Worm (Caenorhabditis elegans): Measurements from ENCODE around the gene R10E11.6.

The R10E11.6 gene

ce11 chrIII:9825073-9825828, 42.4 kb downstream of the R10E11.6 start, which contains the start of gene ZK632.9:
TSS of gene ZK632.9 (minus strand) at chrIII:9825432.
- TF ChIP-seq med-1 (GFP tag; optimal IDR thresholded peaks at IDR 0.05; ENCODE audit: insufficient read depth), result no peak
- TF ChIP-seq ztf-29 (GFP tag; IDR thresholded peaks at IDR 0.05), result 0 out of 2 replicates have a peak, but pooled peaks have one; percentile 38
- TF ChIP-seq ztf-23 (GFP tag; IDR thresholded peaks at IDR 0.05), result no peak

- no peak for TF ChIP-seq flt-1 (GFP tag; IDR thresholded peaks at IDR 0.05)
- no peak for TF ChIP-seq cog-1 (tag; optimal IDR thresholded peaks at IDR 0.05)
- no peak for TF ChIP-seq ztf-29 (GFP tag; IDR thresholded peaks at IDR 0.05)
- TF ChIP-seq tab-1 (GFP tag; IDR thresholded peaks at IDR 0.05), result no peak
- no peak for TF ChIP-seq ztf-23 (GFP tag; IDR thresholded peaks at IDR 0.05)
- TF ChIP-seq T22C8.4 (GFP tag; IDR thresholded peaks at IDR 0.05), result no peak
- TF ChIP-seq med-1 (GFP tag; optimal IDR thresholded peaks at IDR 0.05; ENCODE audit: insufficient read depth), result no peak
- no peak for TF ChIP-seq klf-2 (GFP tag; conservative IDR thresholded peaks at IDR 0.05)
- no peak for TF ChIP-seq ref-1 (GFP tag; conservative IDR thresholded peaks at IDR 0.05)
These were observed 43.2 kb downstream of the R10E11.6 start for ce11 chrIII:9826005-9826404.

DNA sequence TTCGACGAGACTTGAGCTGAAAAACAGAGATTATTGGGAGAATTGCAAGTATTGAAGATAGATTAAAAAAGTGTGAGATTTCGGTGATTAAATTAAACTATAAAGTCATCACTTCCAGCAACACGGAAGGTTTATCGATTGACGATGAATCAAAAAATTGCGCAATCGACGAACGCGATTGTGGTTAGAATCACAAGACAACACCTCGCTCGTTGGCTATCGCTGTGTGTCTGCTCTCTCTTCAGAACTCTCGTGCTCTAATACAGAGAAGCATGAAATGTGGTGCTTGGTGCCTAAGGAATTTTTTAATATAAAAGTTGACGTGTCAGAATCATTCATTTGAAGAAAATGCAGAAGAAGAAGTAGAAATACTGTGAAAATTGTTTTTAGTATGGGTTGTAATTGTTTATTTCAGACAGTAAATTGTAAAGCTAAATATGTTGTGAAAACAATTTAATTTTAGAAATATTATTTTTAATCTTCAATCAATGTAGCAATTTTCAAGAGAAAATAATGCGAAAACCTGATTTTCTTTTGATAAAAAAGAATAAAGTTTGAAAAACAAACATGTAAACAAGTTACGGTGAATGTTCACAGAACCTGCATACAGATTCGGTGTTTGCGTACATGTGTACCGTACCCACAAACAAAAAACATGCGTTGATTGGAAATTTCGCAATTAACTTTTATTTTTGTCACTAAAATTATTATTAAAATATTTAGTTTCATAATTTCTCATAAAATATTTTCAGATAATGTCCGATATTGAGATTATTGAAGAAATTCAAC, 44.6 kb downstream of the R10E11.6 start, which contains the start of the genes ZK632.10 and ZK632.11:
TSS of gene ZK632.10 (minus strand) at position 560 of the 789 bp plus-strand sequence.
TSS of gene ZK632.11 (plus strand) at position 753 of the 789 bp plus-strand sequence.
- TF ChIP-seq cog-1 (tag; optimal IDR thresholded peaks at IDR 0.05) (peak; percentile 0), T22C8.4 (GFP tag; IDR thresholded peaks at IDR 0.05) (no peak)

- TF ChIP-seq tab-1 (GFP tag; IDR thresholded peaks at IDR 0.05), result no peak
- TF ChIP-seq flt-1 (GFP tag; IDR thresholded peaks at IDR 0.05), result no peak
- TF ChIP-seq med-1 (GFP tag; optimal IDR thresholded peaks at IDR 0.05; ENCODE audit: insufficient read depth), result no peak
- no peak for TF ChIP-seq ref-1 (GFP tag; conservative IDR thresholded peaks at IDR 0.05)
- no peak for TF ChIP-seq ztf-23 (GFP tag; IDR thresholded peaks at IDR 0.05)
- TF ChIP-seq ztf-29 (GFP tag; IDR thresholded peaks at IDR 0.05), result no peak
- TF ChIP-seq T22C8.4 (GFP tag; IDR thresholded peaks at IDR 0.05), result no peak
- no peak for TF ChIP-seq cog-1 (tag; optimal IDR thresholded peaks at IDR 0.05)
- no peak for TF ChIP-seq klf-2 (GFP tag; conservative IDR thresholded peaks at IDR 0.05)
These were observed 47.7 kb downstream of the R10E11.6 start, which contains the start of gene ZK632.12 for ce11 chrIII:9830502-9830901. TSS of gene ZK632.12 (plus strand) at chrIII:9830802.

DNA sequence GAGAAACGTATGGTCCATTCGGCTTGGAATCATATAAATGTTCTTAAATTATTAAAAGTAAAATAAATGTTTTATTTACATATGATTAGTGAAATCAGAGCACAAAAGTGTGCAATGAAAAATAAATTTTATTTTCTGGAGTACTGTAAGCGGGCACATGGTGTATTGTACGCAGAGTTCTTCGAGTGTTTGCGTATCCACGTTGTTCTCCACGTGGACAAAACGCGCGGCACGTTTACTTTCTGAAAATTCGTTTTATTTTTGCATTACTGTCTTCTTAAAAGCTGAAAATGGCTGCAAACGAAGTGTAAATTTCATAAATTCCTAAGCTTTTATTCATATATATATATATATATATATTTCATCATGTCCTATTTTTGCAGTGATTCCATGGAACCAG, 49.8 kb downstream of the R10E11.6 start:
- TF ChIP-seq T22C8.4 (GFP tag; IDR thresholded peaks at IDR 0.05), result no peak
- TF ChIP-seq ztf-23 (GFP tag; IDR thresholded peaks at IDR 0.05), result no peak
- no peak for TF ChIP-seq tab-1 (GFP tag; IDR thresholded peaks at IDR 0.05)
- TF ChIP-seq cog-1 (tag; optimal IDR thresholded peaks at IDR 0.05), result no peak
- TF ChIP-seq ref-1 (GFP tag; conservative IDR thresholded peaks at IDR 0.05), result no peak
- TF ChIP-seq med-1 (GFP tag; optimal IDR thresholded peaks at IDR 0.05; ENCODE audit: insufficient read depth), result no peak
- TF ChIP-seq ztf-29 (GFP tag; IDR thresholded peaks at IDR 0.05), result no peak
- TF ChIP-seq flt-1 (GFP tag; IDR thresholded peaks at IDR 0.05), result no peak
- TF ChIP-seq klf-2 (GFP tag; conservative IDR thresholded peaks at IDR 0.05), result no peak

- TF ChIP-seq cog-1 (tag; optimal IDR thresholded peaks at IDR 0.05) (no peak), tab-1 (GFP tag; IDR thresholded peaks at IDR 0.05) (no peak), ref-1 (GFP tag; conservative IDR thresholded peaks at IDR 0.05) (no peak), T22C8.4 (GFP tag; IDR thresholded peaks at IDR 0.05) (no peak), ztf-29 (GFP tag; IDR thresholded peaks at IDR 0.05) (no peak)
These were observed 52.1 kb downstream of the R10E11.6 start, which contains the start of gene K11H3.8 for ce11 chrIII:9834888-9835287. TSS of gene K11H3.8 (plus strand) at chrIII:9835188.
